Worm (Caenorhabditis elegans): Measurements from ENCODE around the gene srd-42.

- no peak for TF ChIP-seq T22C8.4 (GFP tag; IDR thresholded peaks at IDR 0.05)
- no peak for TF ChIP-seq ztf-29 (GFP tag; IDR thresholded peaks at IDR 0.05)
- TF ChIP-seq tab-1 (GFP tag; IDR thresholded peaks at IDR 0.05) = no peak
- no peak for TF ChIP-seq klf-2 (GFP tag; conservative IDR thresholded peaks at IDR 0.05)
- TF ChIP-seq med-1 (GFP tag; optimal IDR thresholded peaks at IDR 0.05; ENCODE audit: insufficient read depth) = no peak
- no peak for TF ChIP-seq flt-1 (GFP tag; IDR thresholded peaks at IDR 0.05)
- no peak for TF ChIP-seq ref-1 (GFP tag; conservative IDR thresholded peaks at IDR 0.05)
- no peak for TF ChIP-seq cog-1 (tag; optimal IDR thresholded peaks at IDR 0.05)
- no peak for TF ChIP-seq ztf-23 (GFP tag; IDR thresholded peaks at IDR 0.05)
These were observed 46.2 kb upstream of the srd-42 start for ce11 chrX:13349230-13350122.

Measured in whole organism, midembryonic.